Fruit fly (Drosophila melanogaster) whole organism, embryonic: ENCODE data around the gene Nep7.

Experiments used
- Abd-B ChIP-seq: fragments of 200-800 bp; sonication (Bioruptor generic); optimal IDR thresholded peaks from 2 replicates; lab custom pipeline; 2018; ENCODE audit warnings: missing biosample characterization, mild to moderate bottlenecking, missing genetic modification characterization, moderate library complexity
- Adf1 ChIP-seq: fragments of 200-800 bp; sonication (Bioruptor generic); IDR thresholded peaks from 2 replicates; pipeline ENCODE4 v1.3.6; 2022; ENCODE audit warnings: missing biosample characterization, missing genetic modification characterization
- Bgb ChIP-seq: fragments of 200-800 bp; sonication (Bioruptor generic); IDR thresholded peaks from 2 replicates; pipeline ENCODE4 v1.3.6; 2022; ENCODE audit warnings: missing biosample characterization, missing genetic modification characterization; ENCODE audit not compliant: partially characterized antibody
- CG12104 ChIP-seq: fragments of 200-800 bp; sonication (Bioruptor generic); optimal IDR thresholded peaks from 3 replicates; lab custom pipeline; 2016; ENCODE audit warnings: missing biosample characterization, missing genetic modification characterization
- CG13296 ChIP-seq: fragments of 200-800 bp; sonication (Bioruptor generic); optimal IDR thresholded peaks from 3 replicates; lab custom pipeline; 2018; ENCODE audit warnings: missing biosample characterization, mild to moderate bottlenecking, missing genetic modification characterization
- CG13624 ChIP-seq: fragments of 200-800 bp; sonication (Bioruptor generic); optimal IDR thresholded peaks from 2 replicates; lab custom pipeline; 2016; ENCODE audit warnings: missing biosample characterization, missing genetic modification characterization
- CG14860 ChIP-seq: fragments of 200-800 bp; sonication (Bioruptor generic); IDR thresholded peaks from 3 replicates; pipeline ENCODE4 v1.3.6; 2022; ENCODE audit warnings: missing biosample characterization, missing genetic modification characterization; ENCODE audit not compliant: partially characterized antibody
- CG16779 ChIP-seq: fragments of 200-800 bp; sonication (Bioruptor generic); IDR thresholded peaks from 2 replicates; pipeline ENCODE4 v1.3.6; 2022; ENCODE audit warnings: missing biosample characterization, missing genetic modification characterization
- CG18599 ChIP-seq: fragments of 200-800 bp; sonication (Bioruptor generic); optimal IDR thresholded peaks from 3 replicates; lab custom pipeline; 2017; ENCODE audit warnings: missing biosample characterization, missing genetic modification characterization, mild to moderate bottlenecking, moderate library complexity, missing genetic modification reagents
- CG2875 ChIP-seq: fragments of 200-800 bp; sonication (Bioruptor generic); optimal IDR thresholded peaks from 2 replicates; lab custom pipeline; 2017; ENCODE audit warnings: missing biosample characterization, mild to moderate bottlenecking, missing genetic modification characterization, missing genetic modification reagents
- CG30431 ChIP-seq: fragments of 200-800 bp; sonication (Bioruptor generic); optimal IDR thresholded peaks from 2 replicates; lab custom pipeline; 2017; ENCODE audit warnings: missing biosample characterization, missing genetic modification characterization
- CG34224 ChIP-seq: fragments of 200-800 bp; sonication (Bioruptor generic); IDR thresholded peaks from 3 replicates; pipeline ENCODE4 v1.3.6; 2022; ENCODE audit warnings: missing biosample characterization, missing genetic modification characterization; ENCODE audit not compliant: partially characterized antibody
- CG34422 ChIP-seq: fragments of 200-800 bp; sonication (Bioruptor generic); IDR thresholded peaks from 3 replicates; pipeline ENCODE4 v1.3.6; 2022; ENCODE audit warnings: missing biosample characterization, missing genetic modification characterization
- CG3847 ChIP-seq: fragments of 200-800 bp; sonication (Bioruptor generic); IDR thresholded peaks from 2 replicates; pipeline ENCODE4 v1.3.6; 2022; ENCODE audit warnings: missing biosample characterization, missing genetic modification characterization
- CG4854 ChIP-seq: fragments of 200-800 bp; sonication (Bioruptor generic); optimal IDR thresholded peaks from 2 replicates; lab custom pipeline; 2016; ENCODE audit warnings: missing biosample characterization, missing genetic modification characterization, inconsistent platforms
- CG6791 ChIP-seq: fragments of 200-800 bp; sonication (Bioruptor generic); IDR thresholded peaks from 3 replicates; pipeline ENCODE4 v1.3.6; 2022; ENCODE audit warnings: missing biosample characterization, missing genetic modification characterization; ENCODE audit not compliant: partially characterized antibody
- CG7556 ChIP-seq: fragments of 200-800 bp; sonication (Bioruptor generic); optimal IDR thresholded peaks from 2 replicates; lab custom pipeline; 2017; ENCODE audit warnings: missing biosample characterization, mild to moderate bottlenecking, missing genetic modification characterization
- CG7786 ChIP-seq: fragments of 200-800 bp; sonication (Bioruptor generic); optimal IDR thresholded peaks from 2 replicates; lab custom pipeline; 2016; ENCODE audit warnings: missing biosample characterization, missing genetic modification characterization
- CG8290 ChIP-seq, 3 experiments: fragments of 200-800 bp; sonication (Bioruptor generic); optimal IDR thresholded peaks; 2 replicates each; lab custom pipeline; 2016 to 2019; ENCODE audit warnings: missing biosample characterization in 3 of 3, missing genetic modification characterization in 3 of 3, mild to moderate bottlenecking in 2 of 3, moderate library complexity in 1 of 3
- CG9437 ChIP-seq: fragments of 200-800 bp; sonication (Bioruptor generic); optimal IDR thresholded peaks from 2 replicates; lab custom pipeline; 2018; ENCODE audit warnings: missing biosample characterization, mild to moderate bottlenecking, missing genetic modification characterization
- D ChIP-seq, 2 experiments: fragments of 200-800 bp in 1 of 2; fragments of >200 bp in 1 of 2; sonication (Bioruptor generic) in 1 of 2; optimal IDR thresholded peaks; 2 replicates in 1 of 2; 3 replicates in 1 of 2; lab custom pipeline; 2017; ENCODE audit warnings: mild to moderate bottlenecking in 1 of 2, missing biosample characterization in 1 of 2, missing genetic modification characterization in 1 of 2, missing genetic modification reagents in 1 of 2
- Dad ChIP-seq: fragments of 200-800 bp; sonication (Bioruptor generic); optimal IDR thresholded peaks from 3 replicates; lab custom pipeline; 2016; ENCODE audit warnings: missing biosample characterization, missing genetic modification characterization
- Drgx ChIP-seq: fragments of 200-800 bp; sonication (Bioruptor generic); IDR thresholded peaks from 2 replicates; pipeline ENCODE4 v1.3.6; 2022; ENCODE audit warnings: missing biosample characterization, missing genetic modification characterization
- E2f2 ChIP-seq: fragments of 200-800 bp; sonication (Bioruptor generic); IDR thresholded peaks from 2 replicates; pipeline ENCODE4 v1.3.6; 2022; ENCODE audit warnings: missing biosample characterization, missing genetic modification characterization
- Elba2 ChIP-seq: fragments of 200-800 bp; sonication (Bioruptor generic); optimal IDR thresholded peaks from 3 replicates; lab custom pipeline; 2016; ENCODE audit warnings: missing biosample characterization, missing genetic modification characterization
- Fer2 ChIP-seq: fragments of 200-800 bp; sonication (Bioruptor generic); optimal IDR thresholded peaks from 2 replicates; lab custom pipeline; 2018; ENCODE audit warnings: missing biosample characterization, mild to moderate bottlenecking, missing genetic modification characterization, moderate library complexity
- Hand ChIP-seq: fragments of 200-800 bp; sonication (Bioruptor generic); optimal IDR thresholded peaks from 2 replicates; lab custom pipeline; 2017; ENCODE audit warnings: mild to moderate bottlenecking, missing biosample characterization, missing genetic modification reagents, missing genetic modification characterization
- Meics ChIP-seq: fragments of 200-800 bp; sonication (Bioruptor generic); optimal IDR thresholded peaks from 2 replicates; lab custom pipeline; 2017; ENCODE audit warnings: missing biosample characterization, mild to moderate bottlenecking, missing genetic modification characterization
- Ssrp ChIP-seq: fragments of 200-800 bp; sonication (Bioruptor generic); optimal IDR thresholded peaks from 2 replicates; lab custom pipeline; 2018; ENCODE audit warnings: missing biosample characterization, mild to moderate bottlenecking, missing genetic modification characterization, moderate library complexity
- Taf1 ChIP-seq: fragments of 200-800 bp; sonication (Bioruptor generic); IDR thresholded peaks from 2 replicates; pipeline ENCODE4 v1.3.6; 2022; ENCODE audit warnings: missing biosample characterization, missing genetic modification characterization
- Trl ChIP-seq, 3 experiments: fragments of >200 bp in 2 of 3; fragments of 200-800 bp in 1 of 3; sonication (Bioruptor generic) in 1 of 3; optimal IDR thresholded peaks; 2 replicates in 1 of 3; 3 replicates in 2 of 3; lab custom pipeline; 2016 to 2017; ENCODE audit warnings: missing biosample characterization in 1 of 3, missing genetic modification characterization in 1 of 3
- Vsx1 ChIP-seq: fragments of 200-800 bp; sonication (Bioruptor generic); optimal IDR thresholded peaks from 2 replicates; lab custom pipeline; 2017; ENCODE audit warnings: missing biosample characterization, mild to moderate bottlenecking, missing genetic modification characterization, missing genetic modification reagents
- Xbp1 ChIP-seq: fragments of 200-800 bp; sonication (Bioruptor generic); optimal IDR thresholded peaks from 3 replicates; lab custom pipeline; 2016; ENCODE audit warnings: missing biosample characterization, mild to moderate bottlenecking, missing genetic modification characterization
- ap ChIP-seq: fragments of 200-800 bp; sonication (Bioruptor generic); IDR thresholded peaks from 2 replicates; pipeline ENCODE4 v1.3.6; 2022; ENCODE audit warnings: missing biosample characterization, missing genetic modification characterization
- crc ChIP-seq: fragments of 200-800 bp; sonication (Bioruptor generic); optimal IDR thresholded peaks from 2 replicates; lab custom pipeline; 2016; ENCODE audit warnings: missing biosample characterization, missing genetic modification characterization
- disco-r ChIP-seq: fragments of 200-800 bp; sonication (Bioruptor generic); optimal IDR thresholded peaks from 2 replicates; lab custom pipeline; 2016; ENCODE audit warnings: missing biosample characterization, missing genetic modification characterization
- fd96Cb ChIP-seq: fragments of 200-800 bp; sonication (Bioruptor generic); optimal IDR thresholded peaks from 2 replicates; lab custom pipeline; 2018; ENCODE audit warnings: missing biosample characterization, mild to moderate bottlenecking, missing genetic modification characterization, moderate library complexity
- her ChIP-seq: fragments of 200-800 bp; sonication (Bioruptor generic); optimal IDR thresholded peaks from 2 replicates; lab custom pipeline; 2016; ENCODE audit warnings: missing biosample characterization, missing genetic modification characterization
- inv ChIP-seq: fragments of 200-800 bp; sonication (Bioruptor generic); IDR thresholded peaks from 2 replicates; pipeline ENCODE4 v1.3.6; 2022; ENCODE audit warnings: missing biosample characterization, missing genetic modification characterization; ENCODE audit not compliant: partially characterized antibody
- lab ChIP-seq: fragments of 200-800 bp; sonication (Bioruptor generic); optimal IDR thresholded peaks from 3 replicates; lab custom pipeline; 2017; ENCODE audit warnings: missing biosample characterization, missing genetic modification characterization, mild to moderate bottlenecking, moderate library complexity, missing genetic modification reagents
- p53 ChIP-seq: fragments of 200-800 bp; sonication (Bioruptor generic); optimal IDR thresholded peaks from 2 replicates; lab custom pipeline; 2016; ENCODE audit warnings: missing biosample characterization, missing genetic modification characterization
- psq ChIP-seq: fragments of 200-800 bp; sonication (Bioruptor generic); optimal IDR thresholded peaks from 2 replicates; lab custom pipeline; 2017; ENCODE audit warnings: missing biosample characterization, missing genetic modification characterization
- row ChIP-seq: fragments of 200-800 bp; sonication (Bioruptor generic); IDR thresholded peaks from 3 replicates; pipeline ENCODE4 v1.3.6; 2022; ENCODE audit warnings: missing biosample characterization, missing genetic modification characterization
- sob ChIP-seq: fragments of 200-800 bp; sonication (Bioruptor generic); IDR thresholded peaks from 2 replicates; pipeline ENCODE4 v1.3.6; 2022; ENCODE audit warnings: missing biosample characterization, missing genetic modification characterization
- wdn ChIP-seq: fragments of 200-800 bp; sonication (Bioruptor generic); IDR thresholded peaks from 2 replicates; pipeline ENCODE4 v1.3.6; 2022; ENCODE audit warnings: missing biosample characterization, missing genetic modification characterization
- zfh2 ChIP-seq: fragments of 200-800 bp; sonication (Bioruptor generic); optimal IDR thresholded peaks from 2 replicates; lab custom pipeline; 2016; ENCODE audit warnings: missing biosample characterization, missing genetic modification characterization

Nep7 gene

dm6 chr3R:27937752-27938694 is 16.7 kb upstream of the Nep7 start, which contains the start of the genes NSD and BOD1 (continued):
- TF ChIP-seq sob (GFP tag; lab: Robert Waterston, UW) = peak; percentile 86
- peak; percentile 96 for TF ChIP-seq inv
- TF ChIP-seq her (GFP tag; lab: Kevin White, UChicago) = no peak
- peak; percentile 89 for TF ChIP-seq CG14860 (GFP tag; lab: Robert Waterston, UW)
- TF ChIP-seq Vsx1 = no peak
- TF ChIP-seq CG30431 (GFP tag; lab: Kevin White, UChicago) = peak; percentile 33
- peak; percentile 49 for TF ChIP-seq CG18599 (GFP tag; lab: Kevin White, UChicago)
- peak; percentile 53 for TF ChIP-seq wdn (GFP tag; lab: Robert Waterston, UW)
- no peak for TF ChIP-seq D (optimal IDR thresholded peaks at IDR 0.05; lab: Kevin White, UChicago)
- TF ChIP-seq D (GFP tag; optimal IDR thresholded peaks at IDR 0.05; lab: Kevin White, UChicago) = no peak
- peak; percentile 77 for TF ChIP-seq CG34422 (GFP tag; lab: Robert Waterston, UW)
- no peak for TF ChIP-seq CG7786 (GFP tag; lab: Kevin White, UChicago)
- TF ChIP-seq CG2875 (GFP tag; lab: Kevin White, UChicago) = no peak
- peak; percentile 62 for TF ChIP-seq CG3847 (GFP tag; lab: Robert Waterston, UW)
- peak; percentile 45 for TF ChIP-seq zfh2
- no peak for TF ChIP-seq CG8290 (GFP tag; optimal IDR thresholded peaks at IDR 0.05; lab: Kevin White, UChicago)
- no peak for TF ChIP-seq CG8290 (tag; optimal IDR thresholded peaks at IDR 0.05; lab: Kevin White, UChicago)
- no peak for TF ChIP-seq ap
- TF ChIP-seq CG12104 = peak; percentile 37
- peak; percentile 61 for TF ChIP-seq Abd-B (GFP tag; lab: Kevin White, UChicago)
- no peak for TF ChIP-seq Hand
- TF ChIP-seq Dad = no peak
- TF ChIP-seq fd96Cb (tag; lab: Kevin White, UChicago) = peak; percentile 10
- TF ChIP-seq CG16779 (GFP tag; lab: Robert Waterston, UW) = no peak; the same call in 1 of the 2 replicates
- TF ChIP-seq CG7556 (GFP tag; lab: Kevin White, UChicago) = peak; percentile 39
- peak; percentile 66 for TF ChIP-seq E2f2 (GFP tag; lab: Robert Waterston, UW)
- peak; percentile 49; the same call in 1 of the 2 replicates for TF ChIP-seq Taf1
- TF ChIP-seq Drgx (GFP tag; lab: Robert Waterston, UW) = peak; percentile 34; the same call in 1 of the 2 replicates
- TF ChIP-seq lab (GFP tag; lab: Kevin White, UChicago) = peak; percentile 42
- TF ChIP-seq Bgb (GFP tag; lab: Robert Waterston, UW) = peak; percentile 98
- peak; percentile 27 for TF ChIP-seq Fer2
- TF ChIP-seq psq (GFP tag; lab: Kevin White, UChicago) = no peak
- peak; percentile 73 for TF ChIP-seq Xbp1 (GFP tag; lab: Kevin White, UChicago)
- TF ChIP-seq CG6791 (GFP tag; lab: Robert Waterston, UW) = peak; percentile 98
- TF ChIP-seq CG13296 = no peak
- TF ChIP-seq Ssrp (tag; lab: Kevin White, UChicago) = peak; percentile 46
- TF ChIP-seq disco-r = no peak
- TF ChIP-seq Trl (optimal IDR thresholded peaks at IDR 0.05; lab: Kevin White, UChicago) = no peak
- no peak for TF ChIP-seq Trl (GFP tag; optimal IDR thresholded peaks at IDR 0.05; lab: Kevin White, UChicago)
- no peak for TF ChIP-seq Elba2 (GFP tag; lab: Kevin White, UChicago)
- peak; percentile 36; the same call in 1 of the 2 replicates for TF ChIP-seq Adf1 (GFP tag; lab: Robert Waterston, UW)
- peak; percentile 92 for TF ChIP-seq row (GFP tag; lab: Robert Waterston, UW)
- peak; percentile 81 for TF ChIP-seq CG34224 (GFP tag; lab: Robert Waterston, UW)
- peak; percentile 54 for TF ChIP-seq CG9437 (GFP tag; lab: Kevin White, UChicago)
- peak; percentile 28 for TF ChIP-seq CG13624 (GFP tag; lab: Kevin White, UChicago)
- no peak for TF ChIP-seq p53 (GFP tag; lab: Kevin White, UChicago)
- no peak for TF ChIP-seq CG4854 (GFP tag; lab: Kevin White, UChicago)
- peak; percentile 53 for TF ChIP-seq Meics (GFP tag; lab: Kevin White, UChicago)
- no peak for TF ChIP-seq crc (GFP tag; lab: Kevin White, UChicago)
